Worm (Caenorhabditis elegans) whole organism, late embryonic: ENCODE measurements around the gene tag-342.

Experiments used
- K09A11.1 ChIP-seq: sonication (generic microtip); optimal IDR thresholded peaks from 2 replicates; lab custom pipeline; 2017; ENCODE audit warnings: antibody characterized with exemption, mild to moderate bottlenecking, missing genetic modification characterization, missing compliant biosample characterization; ENCODE audit not compliant: insufficient read depth
- ama-1 ChIP-seq: fragments of 150-350 bp; optimal IDR thresholded peaks from 2 replicates; lab custom pipeline; 2014
- ceh-22 ChIP-seq: sonication (generic microtip); optimal IDR thresholded peaks from 2 replicates; lab custom pipeline; 2017; ENCODE audit warnings: missing biosample characterization, missing genetic modification characterization
- nhr-11 ChIP-seq: fragments of 150-350 bp; optimal IDR thresholded peaks from 2 replicates; lab custom pipeline; 2014; ENCODE audit warnings: missing biosample characterization, missing genetic modification characterization
- pqm-1 ChIP-seq: sonication (generic microtip); optimal IDR thresholded peaks from 2 replicates; lab custom pipeline; 2016; ENCODE audit warnings: missing genetic modification characterization, missing compliant biosample characterization

DNA sequence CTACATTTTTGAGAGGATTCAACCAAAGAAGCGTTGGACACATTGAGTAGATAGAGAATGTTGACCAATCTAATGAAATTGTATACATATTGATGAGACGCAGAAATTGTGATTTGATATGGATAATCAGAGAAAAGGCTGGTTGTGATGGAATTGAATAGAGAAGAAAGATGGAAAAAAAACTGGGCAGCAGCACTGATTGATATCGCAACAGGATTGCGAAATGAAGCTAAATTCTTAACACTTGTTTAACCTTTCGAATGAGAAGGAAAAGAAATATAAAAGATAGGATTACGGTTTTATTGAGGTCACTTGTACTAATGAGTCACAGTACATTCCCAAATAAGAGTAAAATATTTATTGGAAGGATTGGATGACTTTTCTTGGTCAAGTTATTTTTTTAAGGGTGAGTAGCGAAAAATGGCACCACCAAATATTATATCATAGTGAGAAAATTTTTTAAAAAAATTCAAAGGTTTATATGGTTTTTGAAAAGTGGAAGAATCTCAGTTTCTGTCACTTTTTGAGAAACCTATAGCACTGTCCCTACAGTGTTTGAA lies 34.3 kb downstream of the tag-342 start:
- TF ChIP-seq pqm-1, result no peak
- no peak for TF ChIP-seq ceh-22 (tag; lab: Kevin White, UChicago)
- TF ChIP-seq ama-1 (lab: Kevin White, UChicago), result no peak
- no peak for TF ChIP-seq K09A11.1 (tag; lab: Kevin White, UChicago)
- no peak for TF ChIP-seq nhr-11 (tag; lab: Kevin White, UChicago)
